Worm (Caenorhabditis elegans): ENCODE results near the gene F49C12.3.

Gene F49C12.3

DNA sequence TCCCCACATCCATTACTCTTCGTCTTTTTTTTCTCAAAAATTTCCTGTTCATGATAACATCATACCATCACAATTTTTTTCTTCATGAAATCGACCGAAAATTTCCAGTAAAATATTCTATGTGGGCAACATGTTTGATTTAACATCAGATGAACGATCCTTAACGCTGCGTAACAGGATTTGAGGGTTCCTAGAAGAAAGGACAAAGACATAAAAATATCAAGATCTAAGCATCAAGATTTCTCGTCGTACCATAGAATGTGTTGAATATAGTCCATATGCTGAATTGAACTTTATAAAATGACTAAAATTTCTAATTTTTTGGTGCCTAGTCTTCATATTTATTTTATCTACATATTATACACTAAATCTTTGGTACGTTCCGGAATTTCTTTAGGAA is at the start of gene F49C12.3:
TSS of gene F49C12.3 (plus strand) at position 301 of the 400 bp plus-strand sequence.
- no peak for TF ChIP-seq pag-3 (tag; optimal IDR thresholded peaks at IDR 0.05; ENCODE audit: borderline replicate concordance)
- TF ChIP-seq gmeb-2 (tag; optimal IDR thresholded peaks at IDR 0.05) = no peak
- TF ChIP-seq che-1 (tag; optimal IDR thresholded peaks at IDR 0.05) = no peak
- TF ChIP-seq ztf-16 (tag; optimal IDR thresholded peaks at IDR 0.05) = no peak
- TF ChIP-seq ceh-34 (tag; optimal IDR thresholded peaks at IDR 0.05) = no peak
- TF ChIP-seq nfya-1 (tag; optimal IDR thresholded peaks at IDR 0.05) = no peak
- TF ChIP-seq ttx-3 (tag; optimal IDR thresholded peaks at IDR 0.05) = no peak

DNA sequence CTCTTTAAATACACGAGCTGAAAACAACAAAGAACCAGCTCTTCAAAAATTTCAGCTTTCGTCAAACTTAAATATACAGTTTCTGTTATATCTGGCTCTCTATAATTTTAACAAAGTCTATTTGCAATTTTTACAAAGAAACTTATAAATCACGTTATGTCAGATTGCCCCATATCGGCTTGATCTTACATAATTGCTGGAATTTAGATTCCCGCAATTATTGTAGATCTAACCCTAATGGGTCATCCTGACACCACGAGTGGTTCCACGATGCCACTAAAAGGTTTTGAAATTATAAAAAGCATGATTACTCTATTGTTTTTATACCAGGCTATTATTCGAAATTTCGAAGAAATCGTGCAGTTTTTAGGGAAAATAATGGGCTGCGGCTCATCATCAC is 49.1 kb upstream of the F49C12.3 start, which contains the start of gene Y11D7A.8:
TSS of gene Y11D7A.8 (plus strand) at position 301 of the 400 bp plus-strand sequence.
- TF ChIP-seq ceh-14 (tag; optimal IDR thresholded peaks at IDR 0.05) (no peak), C38D4.7 (GFP tag; optimal IDR thresholded peaks at IDR 0.05) (no peak), hlh-30 (tag; optimal IDR thresholded peaks at IDR 0.05; ENCODE audit: insufficient read depth) (no peak)

ce11 chrIV:9256017-9256416 is 44.2 kb upstream of the F49C12.3 start, which contains the start of gene Y11D7A.9:
Gene Y11D7A.9, minus strand, starts transcription at chrIV:9256117.
- TF ChIP-seq pha-4 (tag; optimal IDR thresholded peaks at IDR 0.05) = no peak
- no peak for TF ChIP-seq nfya-1 (tag; optimal IDR thresholded peaks at IDR 0.05)
- no peak for TF ChIP-seq syd-9 (tag; optimal IDR thresholded peaks at IDR 0.05)
- TF ChIP-seq odd-2 (tag; optimal IDR thresholded peaks at IDR 0.05) = no peak
- no peak for TF ChIP-seq ceh-34 (tag; optimal IDR thresholded peaks at IDR 0.05)
- no peak for TF ChIP-seq nhr-11 (tag; optimal IDR thresholded peaks at IDR 0.05)
- no peak for TF ChIP-seq T23F11.4 (GFP tag; optimal IDR thresholded peaks at IDR 0.05)
- no peak for TF ChIP-seq rnt-1 (tag; optimal IDR thresholded peaks at IDR 0.05)

DNA sequence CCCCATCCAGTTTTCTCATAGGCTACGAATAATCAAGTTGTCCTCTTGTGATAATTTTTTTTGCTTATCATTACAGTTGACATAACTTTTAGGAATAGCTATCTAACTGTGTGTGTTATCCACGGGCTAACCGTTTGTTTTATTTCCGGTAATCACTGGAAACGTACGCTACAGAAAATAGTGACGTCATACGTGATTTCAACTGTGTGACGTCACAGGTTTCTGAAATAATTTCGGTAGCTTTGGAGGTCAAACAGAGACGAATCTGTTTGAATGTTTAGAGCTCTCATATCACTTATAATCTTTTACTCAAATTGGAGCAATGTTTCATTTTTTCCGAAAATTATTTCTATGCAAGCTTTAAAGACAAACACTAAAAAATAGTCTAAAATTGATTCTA is 43.4 kb upstream of the F49C12.3 start:
- no peak for TF ChIP-seq mec-3 (tag; optimal IDR thresholded peaks at IDR 0.05; ENCODE audit: borderline replicate concordance)
- no peak for TF ChIP-seq fax-1 (tag; optimal IDR thresholded peaks at IDR 0.05)
- no peak for TF ChIP-seq elt-2 (tag; optimal IDR thresholded peaks at IDR 0.05)
- TF ChIP-seq T23F11.4 (GFP tag; optimal IDR thresholded peaks at IDR 0.05) = no peak
- no peak for TF ChIP-seq pat-9 (tag; optimal IDR thresholded peaks at IDR 0.05)
- no peak for TF ChIP-seq tbx-2 (tag; optimal IDR thresholded peaks at IDR 0.05)
- TF ChIP-seq gmeb-2 (tag; optimal IDR thresholded peaks at IDR 0.05) = no peak
- no peak for TF ChIP-seq tbx-7 (tag; optimal IDR thresholded peaks at IDR 0.05)
- TF ChIP-seq K02D7.2 (tag; optimal IDR thresholded peaks at IDR 0.05) = no peak
- TF ChIP-seq unc-86 (tag; optimal IDR thresholded peaks at IDR 0.05) = no peak
- TF ChIP-seq npax-4 (tag; optimal IDR thresholded peaks at IDR 0.05) = no peak
- no peak for TF ChIP-seq ceh-48 (tag; optimal IDR thresholded peaks at IDR 0.05)
- no peak for TF ChIP-seq unc-3 (GFP tag; conservative IDR thresholded peaks at IDR 0.05)
- TF ChIP-seq unc-3 (tag; optimal IDR thresholded peaks at IDR 0.05) = no peak
- TF ChIP-seq sox-4 (tag; optimal IDR thresholded peaks at IDR 0.05) = no peak
- TF ChIP-seq pros-1 (tag; optimal IDR thresholded peaks at IDR 0.05) = no peak
- TF ChIP-seq eyg-1 (tag; optimal IDR thresholded peaks at IDR 0.05) = no peak
- no peak for TF ChIP-seq pqm-1 (tag; optimal IDR thresholded peaks at IDR 0.05)
- no peak for TF ChIP-seq ceh-45 (GFP tag; IDR thresholded peaks at IDR 0.05)
- TF ChIP-seq ceh-18 (tag; optimal IDR thresholded peaks at IDR 0.05) = no peak
- TF ChIP-seq ceh-22 (tag; optimal IDR thresholded peaks at IDR 0.05) = no peak

ce11 chrIV:9258547-9258946 is 41.7 kb upstream of the F49C12.3 start:
- TF ChIP-seq elt-4 (tag; optimal IDR thresholded peaks at IDR 0.05) = no peak
- TF ChIP-seq hlh-8 (tag; optimal IDR thresholded peaks at IDR 0.05) = no peak
- TF ChIP-seq ttx-3 (tag; optimal IDR thresholded peaks at IDR 0.05) = no peak
- peak; percentile 25 for TF ChIP-seq ama-1 (optimal IDR thresholded peaks at IDR 0.05)
- TF ChIP-seq rnt-1 (tag; optimal IDR thresholded peaks at IDR 0.05) = no peak
- TF ChIP-seq pag-3 (tag; optimal IDR thresholded peaks at IDR 0.05; ENCODE audit: borderline replicate concordance) = no peak
- TF ChIP-seq hlh-30 (tag; optimal IDR thresholded peaks at IDR 0.05; ENCODE audit: insufficient read depth) = no peak
- no peak for TF ChIP-seq lim-6 (tag; optimal IDR thresholded peaks at IDR 0.05)

All from whole organism, late embryonic.